Worm (Caenorhabditis elegans): ENCODE data around the gene srbc-10.

The srbc-10 gene

DNA sequence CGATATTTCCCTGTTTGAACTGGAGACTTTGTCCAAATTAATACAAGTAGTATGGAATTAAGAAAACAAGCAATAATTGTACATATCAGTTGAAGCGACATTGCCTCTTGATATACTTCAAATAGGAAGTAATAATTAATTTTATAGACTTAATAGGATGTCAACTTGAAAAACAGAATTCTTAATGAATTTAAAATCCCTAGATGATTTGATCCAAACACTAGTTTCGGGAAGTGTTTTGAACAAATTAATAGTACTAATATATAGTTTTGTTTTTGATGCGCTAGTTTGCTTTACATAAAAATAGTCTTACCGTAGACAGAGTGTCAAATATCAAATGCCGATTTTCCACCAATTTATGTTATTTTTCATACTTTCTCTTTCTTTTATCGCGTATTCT, 14.4 kb downstream of the srbc-10 start, which contains the start of gene str-190:
str-190 (minus strand) TSS at position 101 of the 400 bp plus-strand sequence.
- TF ChIP-seq F37D6.2 (tag; optimal IDR thresholded peaks at IDR 0.05) (no peak), spr-1 (tag; optimal IDR thresholded peaks at IDR 0.05) (no peak), unc-130 (GFP tag; optimal IDR thresholded peaks at IDR 0.05) (no peak), ztf-11 (tag; optimal IDR thresholded peaks at IDR 0.05) (no peak), aly-2 (tag; optimal IDR thresholded peaks at IDR 0.05) (no peak), fos-1 (tag; optimal IDR thresholded peaks at IDR 0.05) (no peak), ces-1 (GFP tag; optimal IDR thresholded peaks at IDR 0.05) (no peak), zip-11 (GFP tag; IDR thresholded peaks at IDR 0.05) (no peak), ceh-20 (GFP tag; IDR thresholded peaks at IDR 0.05) (no peak), ceh-82 (tag; optimal IDR thresholded peaks at IDR 0.05) (no peak), lin-29 (GFP tag; IDR thresholded peaks at IDR 0.05) (no peak), rbr-2 (tag; optimal IDR thresholded peaks at IDR 0.05) (no peak)

DNA sequence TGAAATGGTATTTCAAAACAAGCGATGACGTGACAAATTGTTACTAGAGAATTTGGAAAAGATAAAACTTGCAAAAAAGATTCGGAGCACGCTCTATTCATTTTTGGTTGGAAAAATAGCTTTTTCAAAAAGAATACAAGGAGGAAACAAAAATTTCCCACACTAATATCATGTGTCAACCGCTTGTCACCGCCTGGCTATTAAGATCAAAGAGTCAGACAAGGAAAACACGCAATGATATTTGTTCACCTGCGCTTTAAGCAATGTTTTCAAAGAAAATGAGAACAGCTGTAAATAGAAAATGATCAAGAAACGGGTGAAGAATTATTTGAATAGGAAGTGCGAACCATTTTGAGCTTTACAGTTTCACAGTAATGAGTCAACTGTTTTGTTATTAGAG, 16.1 kb downstream of the srbc-10 start, which contains the start of gene srh-125:
srh-125 (minus strand) TSS at position 101 of the 400 bp plus-strand sequence.
- TF ChIP-seq tag-97 (GFP tag; IDR thresholded peaks at IDR 0.05) (no peak), fos-1 (tag; optimal IDR thresholded peaks at IDR 0.05) (no peak), aha-1 (tag) (no peak), nhr-237 (tag; optimal IDR thresholded peaks at IDR 0.05) (no peak), nhr-10 (tag; optimal IDR thresholded peaks at IDR 0.05) (no peak), attf-4 (tag; optimal IDR thresholded peaks at IDR 0.05) (no peak), ces-1 (GFP tag; optimal IDR thresholded peaks at IDR 0.05) (no peak), jun-1 (tag; optimal IDR thresholded peaks at IDR 0.05) (no peak), pqm-1 (tag; optimal IDR thresholded peaks at IDR 0.05) (no peak), ceh-28 (tag; optimal IDR thresholded peaks at IDR 0.05) (no peak), mdl-1 (tag; optimal IDR thresholded peaks at IDR 0.05) (no peak), nhr-28 (tag; optimal IDR thresholded peaks at IDR 0.05) (no peak), ZK546.5 (tag; optimal IDR thresholded peaks at IDR 0.05) (no peak), ceh-62 (tag; optimal IDR thresholded peaks at IDR 0.05) (no peak)

DNA sequence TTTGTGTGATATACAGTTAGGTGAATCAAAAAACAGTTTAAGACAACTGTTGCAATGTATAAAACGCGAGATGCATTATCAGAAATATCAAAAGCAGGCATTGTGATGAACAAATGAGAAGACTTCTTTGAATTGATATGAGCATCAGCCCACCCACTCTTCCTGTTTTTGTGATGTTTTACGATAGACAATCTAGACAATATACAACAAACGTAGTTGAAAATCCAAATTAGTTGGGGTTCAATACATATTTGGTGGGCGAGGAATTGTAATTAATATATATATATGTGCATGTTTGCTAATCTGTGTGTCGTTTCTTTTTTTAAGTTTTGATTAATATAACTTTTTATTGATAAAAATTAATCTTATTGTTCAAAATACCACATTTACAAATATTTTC, 20.0 kb downstream of the srbc-10 start, which contains the start of gene str-28:
str-28 (minus strand) TSS at position 101 of the 400 bp plus-strand sequence.
- no peak for TF ChIP-seq hlh-30 (tag; optimal IDR thresholded peaks at IDR 0.05; ENCODE audit: insufficient read depth)
- no peak for TF ChIP-seq ces-1 (GFP tag; optimal IDR thresholded peaks at IDR 0.05)
- TF ChIP-seq F44E2.7 (GFP tag; IDR thresholded peaks at IDR 0.05), result no peak
- TF ChIP-seq lin-39 (tag; optimal IDR thresholded peaks at IDR 0.05), result no peak
- no peak for TF ChIP-seq ztf-11 (tag; optimal IDR thresholded peaks at IDR 0.05)
- no peak for TF ChIP-seq nhr-76 (tag; optimal IDR thresholded peaks at IDR 0.05)
- TF ChIP-seq zip-11 (GFP tag; IDR thresholded peaks at IDR 0.05), result no peak
- no peak for TF ChIP-seq mep-1 (tag; optimal IDR thresholded peaks at IDR 0.05)
- no peak for TF ChIP-seq aly-2 (tag; optimal IDR thresholded peaks at IDR 0.05)
- no peak for TF ChIP-seq attf-4 (tag; optimal IDR thresholded peaks at IDR 0.05)
- TF ChIP-seq D1046.2 (GFP tag; IDR thresholded peaks at IDR 0.05), result no peak
- TF ChIP-seq ama-1 (optimal IDR thresholded peaks at IDR 0.05), result no peak
- no peak for TF ChIP-seq mes-2 (tag; optimal IDR thresholded peaks at IDR 0.05; ENCODE audit: poor library complexity, severe bottlenecking)
- TF ChIP-seq fos-1 (tag; optimal IDR thresholded peaks at IDR 0.05), result no peak
- no peak for TF ChIP-seq fkh-10 (GFP tag; optimal IDR thresholded peaks at IDR 0.05)
- no peak for TF ChIP-seq ZK546.5 (tag; optimal IDR thresholded peaks at IDR 0.05)
- no peak for TF ChIP-seq unc-39 (tag; optimal IDR thresholded peaks at IDR 0.05)

DNA sequence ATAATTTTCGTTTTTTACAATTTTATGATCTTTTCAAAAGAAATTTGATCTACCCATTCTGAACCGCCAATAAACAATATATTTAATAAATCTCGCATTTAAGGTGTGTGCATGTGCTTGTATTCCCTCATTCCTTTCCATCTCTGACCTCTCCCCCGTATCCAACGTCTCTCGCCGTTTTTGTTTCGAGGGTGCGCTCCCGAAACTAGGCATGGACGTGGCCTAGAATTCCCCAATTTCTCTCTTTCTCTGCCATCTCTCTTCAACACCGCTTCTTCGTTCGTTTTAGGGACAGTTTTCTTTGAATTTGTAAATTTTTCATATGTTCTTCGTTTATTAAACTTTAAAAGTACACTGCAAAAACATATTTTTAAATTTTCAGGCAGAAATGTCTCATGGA, 27.3 kb downstream of the srbc-10 start, which contains the start of gene F25E5.1:
F25E5.1 (plus strand) TSS at position 376 of the 400 bp plus-strand sequence.
- TF ChIP-seq egl-27 (tag; optimal IDR thresholded peaks at IDR 0.05) (no peak), mdl-1 (tag; optimal IDR thresholded peaks at IDR 0.05) (peak in 1 of 2 experiments; percentile 81), skn-1 (tag; optimal IDR thresholded peaks at IDR 0.05) (no peak), ZK337.2 (GFP tag; IDR thresholded peaks at IDR 0.05) (0 out of 2 replicates have a peak, but pooled peaks have one; percentile 10), dmd-9 (GFP tag; IDR thresholded peaks at IDR 0.05) (peak; percentile 75; the same call in 1 of the 2 replicates), ceh-28 (tag; optimal IDR thresholded peaks at IDR 0.05) (no peak), F44E2.7 (GFP tag; IDR thresholded peaks at IDR 0.05) (no peak), unc-62 (GFP tag; optimal IDR thresholded peaks at IDR 0.05 in 1 of 2) (peak in 1 of 2 experiments; percentile 93), unc-62 (tag; optimal IDR thresholded peaks at IDR 0.05) (no peak), nhr-6 (tag; optimal IDR thresholded peaks at IDR 0.05) (peak; percentile 70), pqm-1 (tag; optimal IDR thresholded peaks at IDR 0.05) (peak; percentile 48), daf-19 (GFP tag; conservative IDR thresholded peaks at IDR 0.05) (no peak), mdt-29 (GFP tag; IDR thresholded peaks at IDR 0.05) (no peak), ztf-7 (tag; optimal IDR thresholded peaks at IDR 0.05) (no peak), hlh-30 (tag; optimal IDR thresholded peaks at IDR 0.05; ENCODE audit: insufficient read depth) (peak; percentile 63), ceh-44 (GFP tag; IDR thresholded peaks at IDR 0.05) (peak; percentile 17; the same call in 1 of the 2 replicates), hmg-1.1 (GFP tag; IDR thresholded peaks at IDR 0.05) (peak; percentile 61; the same call in 1 of the 2 replicates), rbr-2 (tag; optimal IDR thresholded peaks at IDR 0.05) (peak; percentile 53), unc-130 (GFP tag; optimal IDR thresholded peaks at IDR 0.05) (peak; percentile 52), mes-2 (tag; optimal IDR thresholded peaks at IDR 0.05; ENCODE audit: poor library complexity, severe bottlenecking) (peak; percentile 95), nhr-28 (tag; optimal IDR thresholded peaks at IDR 0.05) (peak; percentile 59), nhr-102 (tag; optimal IDR thresholded peaks at IDR 0.05) (peak; percentile 26)
